Worm (Caenorhabditis elegans) whole organism, L2 larva: Measurements from ENCODE around the gene T05C3.6.

ENCODE experiments used
- C34F6.9 ChIP-seq: fragments of 150-350 bp; optimal IDR thresholded peaks from 2 replicates; lab custom pipeline; 2014; ENCODE audit warnings: missing biosample characterization, missing genetic modification characterization
- F13H6.1 ChIP-seq: sonication (generic microtip); optimal IDR thresholded peaks from 2 replicates; lab custom pipeline; 2016; ENCODE audit warnings: missing genetic modification characterization, missing compliant biosample characterization
- R02D3.7 ChIP-seq: fragments of 150-350 bp; optimal IDR thresholded peaks from 2 replicates; lab custom pipeline; 2014; ENCODE audit warnings: missing biosample characterization, missing genetic modification characterization
- ZK546.5 ChIP-seq: sonication (generic microtip); optimal IDR thresholded peaks from 2 replicates; lab custom pipeline; 2017; ENCODE audit warnings: missing biosample characterization, missing genetic modification characterization
- alr-1 ChIP-seq: fragments of 150-350 bp; optimal IDR thresholded peaks from 2 replicates; lab custom pipeline; 2014; ENCODE audit warnings: missing biosample characterization, missing genetic modification characterization
- aly-2 ChIP-seq: fragments of 150-350 bp; optimal IDR thresholded peaks from 2 replicates; lab custom pipeline; 2014; ENCODE audit warnings: missing biosample characterization, missing genetic modification characterization
- ama-1 ChIP-seq: fragments of 150-350 bp; optimal IDR thresholded peaks from 2 replicates; lab custom pipeline; 2018; ENCODE audit warnings: inconsistent platforms
- ceh-16 ChIP-seq: fragments of 150-350 bp; optimal IDR thresholded peaks from 2 replicates; lab custom pipeline; 2014; ENCODE audit warnings: missing biosample characterization, missing genetic modification characterization
- crh-2 ChIP-seq: sonication (generic microtip); optimal IDR thresholded peaks from 2 replicates; lab custom pipeline; 2017; ENCODE audit warnings: missing biosample characterization, missing genetic modification characterization
- elt-1 ChIP-seq: fragments of 150-350 bp; optimal IDR thresholded peaks from 2 replicates; lab custom pipeline; 2014; ENCODE audit warnings: missing biosample characterization, missing genetic modification characterization
- elt-3 ChIP-seq: sonication (generic microtip); optimal IDR thresholded peaks from 2 replicates; lab custom pipeline; 2017; ENCODE audit warnings: missing biosample characterization, missing genetic modification characterization
- gmeb-1 ChIP-seq: fragments of 150-350 bp; optimal IDR thresholded peaks from 2 replicates; lab custom pipeline; 2014; ENCODE audit warnings: missing biosample characterization, missing genetic modification characterization
- lin-13 ChIP-seq: fragments of 150-350 bp; optimal IDR thresholded peaks from 2 replicates; lab custom pipeline; 2014; ENCODE audit warnings: missing biosample characterization, missing genetic modification reagents, missing genetic modification characterization
- lin-39 ChIP-seq: fragments of 150-350 bp; optimal IDR thresholded peaks from 2 replicates; lab custom pipeline; 2014; ENCODE audit warnings: missing biosample characterization, missing genetic modification reagents, missing genetic modification characterization
- mbf-1 ChIP-seq: sonication (generic microtip); optimal IDR thresholded peaks from 2 replicates; lab custom pipeline; 2017; ENCODE audit warnings: missing biosample characterization, missing genetic modification characterization
- mdl-1 ChIP-seq, 2 experiments: fragments of 150-350 bp in 1 of 2; sonication (generic microtip) in 1 of 2; optimal IDR thresholded peaks; 2 replicates each; lab custom pipeline; 2017; ENCODE audit warnings: missing biosample characterization in 2 of 2, missing genetic modification characterization in 2 of 2
- nhr-10 ChIP-seq: sonication (generic microtip); optimal IDR thresholded peaks from 2 replicates; lab custom pipeline; 2017; ENCODE audit warnings: missing biosample characterization, missing genetic modification characterization
- nhr-11 ChIP-seq: fragments of 150-350 bp; optimal IDR thresholded peaks from 2 replicates; lab custom pipeline; 2014; ENCODE audit warnings: missing biosample characterization, missing genetic modification characterization
- nhr-129 ChIP-seq: fragments of 150-350 bp; optimal IDR thresholded peaks from 2 replicates; lab custom pipeline; 2014; ENCODE audit warnings: missing biosample characterization, missing genetic modification characterization
- nhr-237 ChIP-seq: fragments of 150-350 bp; optimal IDR thresholded peaks from 2 replicates; lab custom pipeline; 2014; ENCODE audit warnings: missing biosample characterization, missing genetic modification characterization
- nhr-6 ChIP-seq: fragments of 150-350 bp; optimal IDR thresholded peaks from 2 replicates; lab custom pipeline; 2014; ENCODE audit warnings: missing biosample characterization, missing genetic modification characterization
- skn-1 ChIP-seq: sonication (generic microtip); optimal IDR thresholded peaks from 2 replicates; lab custom pipeline; 2017; ENCODE audit warnings: missing biosample characterization, missing genetic modification characterization
- unc-55 ChIP-seq: fragments of 150-350 bp; sonication (generic microtip); optimal IDR thresholded peaks from 3 replicates; lab custom pipeline; 2014; ENCODE audit warnings: missing biosample characterization, missing genetic modification reagents, missing genetic modification characterization
- unc-62 ChIP-seq: fragments of 150-350 bp; optimal IDR thresholded peaks from 2 replicates; lab custom pipeline; 2014; ENCODE audit warnings: missing biosample characterization, missing genetic modification reagents, missing genetic modification characterization

Gene T05C3.6

ce11 chrV:5533755-5534154, 43.5 kb downstream of the T05C3.6 start, which contains the start of gene grl-1:
Gene grl-1, minus strand, starts transcription at chrV:5533855.
- TF ChIP-seq nhr-6 (tag; lab: Kevin White, UChicago) (no peak), R02D3.7 (tag; lab: Kevin White, UChicago) (no peak), ceh-16 (tag; lab: Kevin White, UChicago) (no peak), unc-62 (GFP tag; lab: Kevin White, UChicago) (no peak), lin-39 (tag; lab: Kevin White, UChicago) (no peak), alr-1 (tag; lab: Kevin White, UChicago) (no peak)
- TF ChIP-seq, all 48 proteins: peak for 0

- TF ChIP-seq unc-55 (GFP tag; lab: Kevin White, UChicago) (no peak), alr-1 (tag; lab: Kevin White, UChicago) (no peak), ama-1 (lab: Kevin White, UChicago) (no peak), skn-1 (tag; lab: Kevin White, UChicago) (no peak)
Measured at ce11 chrV:5535774-5536173, 45.5 kb downstream of the T05C3.6 start, which contains the start of gene C24G6.8. Gene C24G6.8, minus strand, starts transcription at chrV:5535874.

- TF ChIP-seq elt-3 (tag; lab: Kevin White, UChicago) (no peak), nhr-129 (peak; percentile 51), elt-1 (no peak), C34F6.9 (tag; lab: Kevin White, UChicago) (peak; percentile 43), nhr-10 (tag; lab: Kevin White, UChicago) (no peak), aly-2 (tag; lab: Kevin White, UChicago) (no peak)
- TF ChIP-seq, all 48 proteins: peak for 2
Measured at ce11 chrV:5536240-5536811, 46.1 kb downstream of the T05C3.6 start, which contains the start of the genes cox-16 and syp-2. Gene cox-16, minus strand, starts transcription at chrV:5536243. Gene syp-2, plus strand, starts transcription at chrV:5536487.

DNA sequence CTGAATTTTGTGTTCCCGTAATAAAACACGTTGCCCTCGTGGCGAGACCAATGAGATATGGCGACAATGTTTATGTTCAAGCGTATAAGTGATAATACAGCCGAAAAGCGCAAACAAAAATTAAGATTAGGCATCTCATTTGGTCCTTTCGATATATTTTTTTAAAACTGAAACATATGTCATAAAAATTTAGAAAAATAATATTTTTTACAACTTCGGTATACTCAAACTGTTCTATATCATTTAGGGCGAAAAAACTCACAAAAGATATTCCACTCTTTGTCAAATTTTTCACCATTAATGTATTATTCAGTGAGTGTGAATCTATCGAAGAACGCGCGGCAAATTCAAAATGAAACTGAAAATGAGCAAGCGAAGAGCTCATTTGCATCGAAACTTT, 48.3 kb downstream of the T05C3.6 start, which contains the start of gene cft-1:
Gene cft-1 (plus strand): TSS at position 301 of the 400 bp plus-strand sequence.
- TF ChIP-seq nhr-10 (tag; lab: Kevin White, UChicago) (no peak), mbf-1 (no peak), gmeb-1 (tag; lab: Kevin White, UChicago) (no peak), mdl-1 (tag; optimal IDR thresholded peaks at IDR 0.05; lab: Kevin White, UChicago) (no peak), F13H6.1 (no peak), crh-2 (tag; lab: Kevin White, UChicago) (no peak), nhr-237 (tag; lab: Kevin White, UChicago) (no peak), C34F6.9 (tag; lab: Kevin White, UChicago) (no peak), elt-1 (no peak), ZK546.5 (tag; lab: Kevin White, UChicago) (no peak), ceh-16 (tag; lab: Kevin White, UChicago) (no peak), lin-13 (no peak), nhr-11 (tag; lab: Kevin White, UChicago) (no peak)
